Fruit fly (Drosophila melanogaster): Measurements from ENCODE around the gene fusl.

The fusl gene

dm6 chr2L:5291869-5292642, 45.8 kb downstream of the fusl start (continued):
- TF ChIP-seq dsx (GFP tag; optimal IDR thresholded peaks at IDR 0.05; ENCODE audit: poor library complexity, severe bottlenecking) (peak; percentile 66), acj6 (GFP tag; optimal IDR thresholded peaks at IDR 0.05) (no peak), CG15336 (GFP tag; IDR thresholded peaks at IDR 0.05) (no peak), achi (GFP tag; optimal IDR thresholded peaks at IDR 0.05) (no peak), CG9139 (GFP tag; optimal IDR thresholded peaks at IDR 0.05) (no peak), CG6163 (GFP tag; IDR thresholded peaks at IDR 0.05) (peak; percentile 35; the same call in 2 of the 3 replicates), vri (GFP tag; optimal IDR thresholded peaks at IDR 0.05) (no peak), Hr4 (GFP tag; optimal IDR thresholded peaks at IDR 0.05) (no peak), CG6792 (GFP tag; optimal IDR thresholded peaks at IDR 0.05) (no peak), fd85E (GFP tag; optimal IDR thresholded peaks at IDR 0.05) (no peak), CG16779 (tag; optimal IDR thresholded peaks at IDR 0.05) (no peak), lz (GFP tag; optimal IDR thresholded peaks at IDR 0.05) (no peak), Hr38 (GFP tag; optimal IDR thresholded peaks at IDR 0.05) (no peak), CG32006 (GFP tag; optimal IDR thresholded peaks at IDR 0.05) (no peak), Blimp-1 (GFP tag; optimal IDR thresholded peaks at IDR 0.05) (no peak), CG31627 (GFP tag; optimal IDR thresholded peaks at IDR 0.05) (no peak), CG6276 (GFP tag; optimal IDR thresholded peaks at IDR 0.05) (no peak), cyc (GFP tag; optimal IDR thresholded peaks at IDR 0.05) (no peak), Sox15 (GFP tag; optimal IDR thresholded peaks at IDR 0.05) (no peak), spab (GFP tag; optimal IDR thresholded peaks at IDR 0.05) (no peak), salr (GFP tag; optimal IDR thresholded peaks at IDR 0.05) (peak in 1 of 2 experiments; percentile 17)

dm6 chr2L:5291195-5291594, 46.7 kb downstream of the fusl start:
- TF ChIP-seq net (GFP tag; optimal IDR thresholded peaks at IDR 0.05) (no peak), svp (GFP tag) (peak; percentile 93), CG3032 (tag; optimal IDR thresholded peaks at IDR 0.05) (no peak), Sox14 (GFP tag; optimal IDR thresholded peaks at IDR 0.05) (peak; percentile 64), CG32006 (GFP tag; optimal IDR thresholded peaks at IDR 0.05) (no peak), vri (GFP tag; optimal IDR thresholded peaks at IDR 0.05) (no peak), Met (GFP tag; optimal IDR thresholded peaks at IDR 0.05) (peak; percentile 21), CG34406 (GFP tag; optimal IDR thresholded peaks at IDR 0.05) (no peak), fkh (GFP tag; optimal IDR thresholded peaks at IDR 0.05) (peak; percentile 58), Eip93F (GFP tag; optimal IDR thresholded peaks at IDR 0.05) (peak; percentile 75)

DNA sequence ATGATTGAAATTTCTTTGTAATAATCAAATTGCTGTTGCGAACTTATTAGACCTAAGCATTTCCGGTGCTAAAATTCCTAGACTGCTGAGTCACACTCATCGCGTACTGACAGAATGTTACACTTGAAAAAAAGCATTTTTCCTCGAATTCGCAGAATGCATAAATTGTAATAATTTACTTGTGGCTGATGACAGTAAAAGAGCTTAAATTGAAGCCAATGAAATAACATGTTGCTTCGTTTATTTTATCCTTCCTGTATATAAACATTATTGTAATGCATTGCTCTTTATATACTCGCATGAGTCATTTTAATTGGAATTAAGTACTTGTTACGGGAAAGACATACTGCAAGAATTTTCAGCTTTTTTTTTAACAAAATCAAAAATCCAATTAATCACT, 47.3 kb downstream of the fusl start:
- TF ChIP-seq CG4318 (GFP tag; optimal IDR thresholded peaks at IDR 0.05) (no peak), CG6163 (GFP tag; IDR thresholded peaks at IDR 0.05) (no peak), CG11294 (GFP tag; IDR thresholded peaks at IDR 0.05) (no peak), fd85E (GFP tag; optimal IDR thresholded peaks at IDR 0.05) (no peak), CG31627 (GFP tag; optimal IDR thresholded peaks at IDR 0.05) (peak; percentile 38), CG10669 (GFP tag; optimal IDR thresholded peaks at IDR 0.05) (peak; percentile 46), Sox15 (GFP tag; optimal IDR thresholded peaks at IDR 0.05) (no peak), Lpt (GFP tag; optimal IDR thresholded peaks at IDR 0.05) (no peak), cyc (GFP tag; optimal IDR thresholded peaks at IDR 0.05) (peak; percentile 8), Ets96B (tag; optimal IDR thresholded peaks at IDR 0.05) (no peak), Sox102F (GFP tag; optimal IDR thresholded peaks at IDR 0.05) (peak; percentile 9), topi (GFP tag; optimal IDR thresholded peaks at IDR 0.05) (peak; percentile 39), Hr4 (GFP tag; optimal IDR thresholded peaks at IDR 0.05) (no peak), acj6 (GFP tag; optimal IDR thresholded peaks at IDR 0.05) (peak; percentile 39), ss (GFP tag; optimal IDR thresholded peaks at IDR 0.05) (no peak), CG6792 (GFP tag; optimal IDR thresholded peaks at IDR 0.05) (no peak), CG6276 (GFP tag; optimal IDR thresholded peaks at IDR 0.05) (no peak), CG34406 (GFP tag; optimal IDR thresholded peaks at IDR 0.05) (no peak), Hr39 (GFP tag; optimal IDR thresholded peaks at IDR 0.05) (peak; percentile 35), CG32006 (GFP tag; optimal IDR thresholded peaks at IDR 0.05) (no peak), esn (GFP tag; optimal IDR thresholded peaks at IDR 0.05) (no peak), svp (GFP tag) (no peak), CG3919 (GFP tag; optimal IDR thresholded peaks at IDR 0.05) (no peak), Blimp-1 (GFP tag; optimal IDR thresholded peaks at IDR 0.05) (no peak), CG15336 (GFP tag; IDR thresholded peaks at IDR 0.05) (no peak), Eip93F (GFP tag; optimal IDR thresholded peaks at IDR 0.05) (no peak), CG3032 (tag; optimal IDR thresholded peaks at IDR 0.05) (peak; percentile 12), CG11902 (GFP tag; optimal IDR thresholded peaks at IDR 0.05) (no peak), CG8119 (GFP tag; IDR thresholded peaks at IDR 0.05) (no peak), Eip75B (GFP tag; optimal IDR thresholded peaks at IDR 0.05) (no peak), CG1621 (tag; optimal IDR thresholded peaks at IDR 0.05) (no peak), CG6808 (GFP tag; optimal IDR thresholded peaks at IDR 0.05) (no peak), spab (GFP tag; optimal IDR thresholded peaks at IDR 0.05) (no peak)

Measured in whole organism, prepupa.